Worm (Caenorhabditis elegans): ENCODE measurements around the gene F38E1.10.

ce11 chrV:8403152-8403551 lies 27.8 kb upstream of the F38E1.10 start:
- TF ChIP-seq R02D3.7 (tag; optimal IDR thresholded peaks at IDR 0.05): no peak
- no peak for TF ChIP-seq ama-1 (optimal IDR thresholded peaks at IDR 0.05)
- no peak for TF ChIP-seq ceh-16 (tag; optimal IDR thresholded peaks at IDR 0.05)

All from whole organism, L3 larva.